Worm (Caenorhabditis elegans) whole organism, late embryonic: ENCODE results near the gene let-413.
A peak's percentile ranks its signal among the peaks of the same experiment; 100 is the strongest.

Experiments
- K02D7.2 ChIP-seq: sonication (generic microtip); optimal IDR thresholded peaks from 2 replicates; lab custom pipeline; 2017; ENCODE audit warnings: mild to moderate bottlenecking, missing genetic modification characterization, missing compliant biosample characterization
- K09A11.1 ChIP-seq: sonication (generic microtip); optimal IDR thresholded peaks from 2 replicates; lab custom pipeline; 2017; ENCODE audit warnings: antibody characterized with exemption, mild to moderate bottlenecking, missing genetic modification characterization, missing compliant biosample characterization; ENCODE audit not compliant: insufficient read depth
- T23F11.4 ChIP-seq: fragments of 200-800 bp; sonication (Bioruptor generic); optimal IDR thresholded peaks from 2 replicates; lab custom pipeline; 2018; ENCODE audit warnings: mild to moderate bottlenecking, missing genetic modification characterization, missing compliant biosample characterization
- ahr-1 ChIP-seq: sonication (generic microtip); optimal IDR thresholded peaks from 2 replicates; lab custom pipeline; 2016; ENCODE audit warnings: missing genetic modification characterization, missing compliant biosample characterization
- ceh-14 ChIP-seq: sonication (generic microtip); optimal IDR thresholded peaks from 2 replicates; lab custom pipeline; 2016; ENCODE audit warnings: missing genotype, missing genetic modification characterization, missing compliant biosample characterization
- ceh-18 ChIP-seq: sonication (generic microtip); optimal IDR thresholded peaks from 2 replicates; lab custom pipeline; 2016; ENCODE audit warnings: missing genetic modification characterization, missing compliant biosample characterization
- ceh-19 ChIP-seq: fragments of 200-800 bp; sonication (Bioruptor generic); optimal IDR thresholded peaks from 2 replicates; lab custom pipeline; 2018; ENCODE audit warnings: mild to moderate bottlenecking, missing genetic modification characterization, missing compliant biosample characterization
- ceh-2 ChIP-seq: sonication (generic microtip); optimal IDR thresholded peaks from 2 replicates; lab custom pipeline; 2016; ENCODE audit warnings: missing genotype, missing genetic modification characterization, missing compliant biosample characterization
- ceh-30 ChIP-seq: fragments of 150-350 bp; optimal IDR thresholded peaks from 2 replicates; lab custom pipeline; 2014; ENCODE audit warnings: missing biosample characterization, missing genetic modification characterization
- ceh-31 ChIP-seq: sonication (generic microtip); optimal IDR thresholded peaks from 2 replicates; lab custom pipeline; 2016; ENCODE audit warnings: missing genetic modification characterization, missing compliant biosample characterization
- ceh-34 ChIP-seq: sonication (generic microtip); optimal IDR thresholded peaks from 2 replicates; lab custom pipeline; 2016; ENCODE audit warnings: mild to moderate bottlenecking, missing genetic modification characterization, missing compliant biosample characterization
- ceh-45 ChIP-seq: fragments of 200-800 bp; sonication (Bioruptor generic); IDR thresholded peaks from 2 replicates; pipeline ENCODE4 v1.3.6; 2022; ENCODE audit warnings: missing genetic modification reagents, missing genetic modification characterization, missing compliant biosample characterization
- ceh-6 ChIP-seq: fragments of 200-800 bp; sonication (Bioruptor generic); optimal IDR thresholded peaks from 2 replicates; lab custom pipeline; 2018; ENCODE audit warnings: mild to moderate bottlenecking, missing genetic modification characterization, missing compliant biosample characterization
- ceh-9 ChIP-seq: sonication (generic microtip); optimal IDR thresholded peaks from 2 replicates; lab custom pipeline; 2016; ENCODE audit warnings: mild to moderate bottlenecking, missing genetic modification characterization, inconsistent platforms, missing compliant biosample characterization
- che-1 ChIP-seq: sonication (generic microtip); optimal IDR thresholded peaks from 2 replicates; lab custom pipeline; 2016; ENCODE audit warnings: mild to moderate bottlenecking, missing genetic modification characterization, missing compliant biosample characterization
- dve-1 ChIP-seq: sonication (generic microtip); optimal IDR thresholded peaks from 2 replicates; lab custom pipeline; 2017; ENCODE audit warnings: antibody characterized with exemption, mild to moderate bottlenecking, missing genetic modification characterization, missing compliant biosample characterization
- elt-2 ChIP-seq: sonication (generic microtip); optimal IDR thresholded peaks from 2 replicates; lab custom pipeline; 2016; ENCODE audit warnings: missing genetic modification reagents, missing genetic modification characterization, missing compliant biosample characterization
- eyg-1 ChIP-seq: sonication (generic microtip); optimal IDR thresholded peaks from 2 replicates; lab custom pipeline; 2016; ENCODE audit warnings: missing genotype, missing genetic modification characterization, missing compliant biosample characterization
- fax-1 ChIP-seq: sonication (generic microtip); optimal IDR thresholded peaks from 2 replicates; lab custom pipeline; 2016; ENCODE audit warnings: missing genotype, missing genetic modification characterization, missing compliant biosample characterization
- fkh-10 ChIP-seq: fragments of 150-350 bp; optimal IDR thresholded peaks from 2 replicates; lab custom pipeline; 2014; ENCODE audit warnings: missing biosample characterization, missing genetic modification reagents, missing genetic modification characterization
- fkh-6 ChIP-seq: sonication (generic microtip); optimal IDR thresholded peaks from 2 replicates; lab custom pipeline; 2016; ENCODE audit warnings: missing genetic modification characterization, missing compliant biosample characterization
- hlh-13 ChIP-seq: fragments of 200-800 bp; sonication (Bioruptor generic); optimal IDR thresholded peaks from 2 replicates; lab custom pipeline; 2018; ENCODE audit warnings: mild to moderate bottlenecking, missing genetic modification characterization, missing compliant biosample characterization
- hlh-6 ChIP-seq: sonication (generic microtip); optimal IDR thresholded peaks from 2 replicates; lab custom pipeline; 2016; ENCODE audit warnings: missing genotype, missing genetic modification characterization, missing compliant biosample characterization
- madf-2 ChIP-seq: sonication (generic microtip); optimal IDR thresholded peaks from 2 replicates; lab custom pipeline; 2017; ENCODE audit warnings: missing genetic modification characterization, missing compliant biosample characterization
- nfya-1 ChIP-seq: sonication (generic microtip); optimal IDR thresholded peaks from 2 replicates; lab custom pipeline; 2017; ENCODE audit warnings: missing genetic modification characterization, mild to moderate bottlenecking, missing compliant biosample characterization, antibody characterized with exemption, moderate library complexity
- nhr-11 ChIP-seq: fragments of 150-350 bp; optimal IDR thresholded peaks from 2 replicates; lab custom pipeline; 2014; ENCODE audit warnings: missing biosample characterization, missing genetic modification characterization
- nhr-232 ChIP-seq: sonication (generic microtip); optimal IDR thresholded peaks from 2 replicates; lab custom pipeline; 2016; ENCODE audit warnings: missing genetic modification characterization, missing compliant biosample characterization
- pag-3 ChIP-seq: sonication (generic microtip); optimal IDR thresholded peaks from 2 replicates; lab custom pipeline; 2016; ENCODE audit warnings: missing compliant biosample characterization, missing genetic modification characterization, borderline replicate concordance
- pax-1 ChIP-seq: fragments of 150-350 bp; optimal IDR thresholded peaks from 2 replicates; lab custom pipeline; 2014; ENCODE audit warnings: missing biosample characterization, missing genetic modification characterization
- pha-2 ChIP-seq: sonication (generic microtip); optimal IDR thresholded peaks from 2 replicates; lab custom pipeline; 2017; ENCODE audit warnings: mild to moderate bottlenecking, missing genetic modification characterization, missing compliant biosample characterization
- pha-4 ChIP-seq: fragments of 150-350 bp; optimal IDR thresholded peaks from 2 replicates; lab custom pipeline; 2018; ENCODE audit warnings: missing biosample characterization, missing genetic modification reagents, missing genetic modification characterization
- ref-2 ChIP-seq: sonication (generic microtip); optimal IDR thresholded peaks from 2 replicates; lab custom pipeline; 2016; ENCODE audit warnings: missing genetic modification characterization, missing compliant biosample characterization
- sdc-2 ChIP-seq: sonication (generic microtip); optimal IDR thresholded peaks from 2 replicates; lab custom pipeline; 2016; ENCODE audit warnings: missing genotype, missing genetic modification characterization, missing compliant biosample characterization
- sox-2 ChIP-seq: fragments of 200-800 bp; sonication (Bioruptor generic); IDR thresholded peaks from 2 replicates; pipeline ENCODE4 v1.3.6; 2022; ENCODE audit warnings: missing genetic modification reagents, missing genetic modification characterization, missing compliant biosample characterization
- tbx-2 ChIP-seq: sonication (generic microtip); optimal IDR thresholded peaks from 2 replicates; lab custom pipeline; 2016; ENCODE audit warnings: missing genetic modification characterization, missing compliant biosample characterization
- tbx-7 ChIP-seq: sonication (generic microtip); optimal IDR thresholded peaks from 2 replicates; lab custom pipeline; 2016; ENCODE audit warnings: missing genotype, missing genetic modification characterization, missing compliant biosample characterization
- ttx-3 ChIP-seq: sonication (generic microtip); optimal IDR thresholded peaks from 2 replicates; lab custom pipeline; 2016; ENCODE audit warnings: missing genetic modification reagents, missing genetic modification characterization, missing compliant biosample characterization
- unc-42 ChIP-seq: sonication (generic microtip); optimal IDR thresholded peaks from 2 replicates; lab custom pipeline; 2016; ENCODE audit warnings: missing genotype, missing genetic modification characterization, missing compliant biosample characterization
- zip-5 ChIP-seq: sonication (generic microtip); optimal IDR thresholded peaks from 2 replicates; lab custom pipeline; 2016; ENCODE audit warnings: missing genetic modification characterization, missing compliant biosample characterization
- ztf-16 ChIP-seq: sonication (generic microtip); optimal IDR thresholded peaks from 2 replicates; lab custom pipeline; 2017; ENCODE audit warnings: missing genetic modification characterization, missing compliant biosample characterization

Gene let-413

DNA sequence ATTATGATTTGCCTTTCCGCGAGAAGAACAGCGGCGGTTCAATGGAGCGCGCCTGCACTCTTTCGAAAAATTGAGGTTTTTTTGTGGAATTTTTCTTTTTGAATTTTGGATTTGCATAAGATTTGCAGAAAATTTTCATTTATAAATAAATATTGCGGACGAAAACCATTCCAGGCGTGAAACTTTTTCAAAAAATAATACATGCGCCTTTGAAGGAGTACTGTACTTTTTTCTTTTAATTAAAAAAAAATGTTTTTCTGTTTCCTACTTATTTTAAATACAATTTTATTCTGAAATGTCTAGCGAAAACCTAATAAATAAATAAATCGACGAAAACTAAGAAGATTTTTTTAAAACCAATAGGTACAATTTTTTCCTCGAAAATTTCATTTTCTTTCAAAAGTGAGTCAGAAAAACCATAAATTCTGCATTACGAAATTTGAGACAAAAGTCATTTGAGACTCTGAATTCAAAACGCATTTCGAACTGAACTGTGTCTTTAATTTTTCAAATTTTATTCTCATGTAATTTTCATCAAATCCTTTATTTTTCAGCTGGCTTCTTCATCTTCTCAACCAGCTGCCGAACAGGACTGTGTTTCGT lies 3.5 kb upstream of the let-413 start, which contains the start of gene F26D11.1:
Gene F26D11.1, plus strand, starts transcription at position 553 of the 603 bp plus-strand sequence.
- TF ChIP-seq hlh-13 (GFP tag; lab: Kevin White, UChicago), result no peak
- TF ChIP-seq pax-1 (tag; lab: Kevin White, UChicago), result no peak
- TF ChIP-seq tbx-2 (tag; lab: Kevin White, UChicago), result no peak
- no peak for TF ChIP-seq ceh-30 (tag; lab: Kevin White, UChicago)
- TF ChIP-seq fkh-6 (tag; lab: Kevin White, UChicago), result no peak
- TF ChIP-seq ceh-19, result no peak
- no peak for TF ChIP-seq pag-3
- TF ChIP-seq pha-2 (tag; lab: Kevin White, UChicago), result no peak
- TF ChIP-seq ahr-1 (tag; lab: Kevin White, UChicago), result no peak

DNA sequence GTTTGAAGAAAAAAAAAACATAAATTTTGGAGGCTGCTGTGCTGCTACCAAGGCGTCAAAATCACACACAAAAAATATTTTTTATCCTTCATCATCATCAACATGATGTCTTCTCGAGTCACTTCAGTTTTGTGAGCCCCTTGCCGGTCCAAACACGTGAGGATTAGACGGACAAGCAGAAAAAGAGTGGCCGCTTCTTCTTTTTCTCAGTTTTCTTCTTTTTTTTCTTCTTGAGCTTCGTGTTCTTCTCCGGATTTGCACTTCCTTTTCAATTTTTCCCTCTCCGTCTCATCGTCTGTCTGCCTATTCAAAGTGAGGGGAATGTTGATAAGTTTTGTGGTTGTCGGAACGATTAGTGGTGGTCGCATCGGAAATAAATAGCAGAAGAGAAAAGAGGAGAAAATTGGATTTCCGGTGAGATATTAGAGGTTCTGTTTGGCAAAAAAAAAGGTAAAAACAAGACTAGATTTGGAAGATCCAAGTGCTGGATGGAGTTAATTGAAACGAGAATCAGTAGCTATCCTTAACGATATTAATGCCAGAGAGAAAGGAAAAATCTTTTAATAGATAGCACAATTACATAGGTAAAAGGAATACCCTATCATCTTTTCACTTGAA lies 2.9 kb upstream of the let-413 start:
- TF ChIP-seq sdc-2 (tag; lab: Kevin White, UChicago) (no peak), nfya-1 (tag; lab: Kevin White, UChicago) (no peak), unc-42 (peak; percentile 62), nhr-232 (no peak), pha-4 (no peak), hlh-6 (tag; lab: Kevin White, UChicago) (no peak), fax-1 (no peak), ceh-6 (GFP tag; lab: Kevin White, UChicago) (no peak)
- TF ChIP-seq, all 69 proteins: peak for 1

DNA sequence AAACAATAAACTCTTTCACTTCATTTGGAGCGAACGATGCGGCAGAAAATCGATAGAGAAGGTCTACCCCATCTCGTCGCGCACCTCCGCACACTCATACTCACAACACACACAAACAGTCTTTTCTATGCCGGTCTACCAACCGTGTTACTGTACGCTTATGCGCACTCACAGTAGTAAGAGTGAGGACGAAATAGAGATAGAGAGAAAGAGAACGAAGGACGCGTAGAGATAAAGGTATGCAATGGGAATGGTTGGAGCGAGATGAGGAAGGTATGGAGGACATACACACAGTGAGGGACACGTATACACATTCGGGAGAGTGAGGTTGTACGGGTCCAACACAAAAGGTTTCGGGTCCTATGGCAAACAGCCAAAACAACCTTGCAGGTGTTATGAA lies 1.2 kb upstream of the let-413 start:
- TF ChIP-seq zip-5 (tag; lab: Kevin White, UChicago) (no peak), dve-1 (tag; lab: Kevin White, UChicago) (no peak), tbx-7 (no peak), nhr-11 (tag; lab: Kevin White, UChicago) (no peak), tbx-2 (tag; lab: Kevin White, UChicago) (peak; percentile 37), madf-2 (peak; percentile 26), ahr-1 (tag; lab: Kevin White, UChicago) (no peak), ttx-3 (tag; lab: Kevin White, UChicago) (no peak), K09A11.1 (no peak), ref-2 (tag; lab: Kevin White, UChicago) (peak; percentile 69), pax-1 (tag; lab: Kevin White, UChicago) (no peak), ceh-18 (tag; lab: Kevin White, UChicago) (peak; percentile 11), ceh-45 (no peak), ztf-16 (no peak), pha-4 (no peak), nfya-1 (tag; lab: Kevin White, UChicago) (peak; percentile 48), sox-2 (GFP tag; lab: Robert Waterston, UW) (no peak), fkh-10 (no peak), hlh-6 (tag; lab: Kevin White, UChicago) (peak; percentile 28), hlh-13 (GFP tag; lab: Kevin White, UChicago) (no peak), ceh-14 (tag; lab: Kevin White, UChicago) (no peak), unc-42 (no peak), ceh-9 (tag; lab: Kevin White, UChicago) (no peak), elt-2 (tag; lab: Kevin White, UChicago) (peak; percentile 12), eyg-1 (tag; lab: Kevin White, UChicago) (no peak), sdc-2 (tag; lab: Kevin White, UChicago) (peak; percentile 15), T23F11.4 (GFP tag; lab: Kevin White, UChicago) (peak; percentile 52), ceh-2 (tag; lab: Kevin White, UChicago) (peak; percentile 15), che-1 (tag; lab: Kevin White, UChicago) (no peak), K02D7.2 (tag; lab: Kevin White, UChicago) (no peak), ceh-34 (tag; lab: Kevin White, UChicago) (peak; percentile 14), ceh-31 (tag; lab: Kevin White, UChicago) (peak; percentile 39)
